Fruit fly (Drosophila melanogaster) whole organism, embryonic: ENCODE data around the gene CG15894.

Source experiments
- CG12942 ChIP-seq: fragments of 200-800 bp; sonication (Bioruptor generic); optimal IDR thresholded peaks from 3 replicates; lab custom pipeline; 2016; ENCODE audit warnings: missing biosample characterization, missing genetic modification characterization
- CG17612 ChIP-seq: fragments of 200-800 bp; sonication (Bioruptor generic); IDR thresholded peaks from 2 replicates; pipeline ENCODE4 v1.3.6; 2022; ENCODE audit warnings: missing biosample characterization, missing genetic modification characterization
- unpg ChIP-seq: fragments of 200-800 bp; sonication (Bioruptor generic); optimal IDR thresholded peaks from 3 replicates; lab custom pipeline; 2018; ENCODE audit warnings: missing biosample characterization, mild to moderate bottlenecking, missing genetic modification characterization, moderate library complexity

- TF ChIP-seq CG17612 (GFP tag; lab: Robert Waterston, UW) (0 out of 2 replicates have a peak, but pooled peaks have one; percentile 28), unpg (GFP tag; lab: Kevin White, UChicago) (peak; percentile 72), CG12942 (peak; percentile 11)
Observed at dm6 chrX:6340593-6341068, 31.6 kb downstream of the CG15894 start.
